Fruit fly (Drosophila melanogaster) whole organism, embryonic: ENCODE results near the gene CG12096.

Experiments used
- ATbp ChIP-seq: fragments of 200-800 bp; sonication (Bioruptor generic); optimal IDR thresholded peaks from 2 replicates; lab custom pipeline; 2017; ENCODE audit warnings: missing biosample characterization, mild to moderate bottlenecking, missing genetic modification characterization, missing genetic modification reagents
- Adf1 ChIP-seq: fragments of 200-800 bp; sonication (Bioruptor generic); IDR thresholded peaks from 2 replicates; pipeline ENCODE4 v1.3.6; 2022; ENCODE audit warnings: missing biosample characterization, missing genetic modification characterization
- B-H1 ChIP-seq: fragments of 200-800 bp; sonication (Bioruptor generic); IDR thresholded peaks from 3 replicates; pipeline ENCODE4 v1.3.6; 2022; ENCODE audit warnings: missing biosample characterization, missing genetic modification characterization
- C15 ChIP-seq: fragments of 200-800 bp; sonication (Bioruptor generic); IDR thresholded peaks from 3 replicates; pipeline ENCODE4 v1.3.6; 2022; ENCODE audit warnings: missing biosample characterization, missing genetic modification characterization
- CG10366 ChIP-seq: fragments of 200-800 bp; sonication (Bioruptor generic); IDR thresholded peaks from 2 replicates; pipeline ENCODE4 v1.3.6; 2022; ENCODE audit warnings: missing biosample characterization, missing genetic modification characterization
- CG10654 ChIP-seq: fragments of 200-800 bp; sonication (Bioruptor generic); optimal IDR thresholded peaks from 2 replicates; lab custom pipeline; 2016; ENCODE audit warnings: missing biosample characterization, missing genetic modification characterization
- CG11695 ChIP-seq: fragments of 200-800 bp; sonication (Bioruptor generic); IDR thresholded peaks from 3 replicates; pipeline ENCODE4 v1.3.6; 2022; ENCODE audit warnings: missing biosample characterization, missing genetic modification characterization
- CG12219 ChIP-seq: fragments of 200-800 bp; sonication (Bioruptor generic); optimal IDR thresholded peaks from 3 replicates; lab custom pipeline; 2018; ENCODE audit warnings: missing biosample characterization, mild to moderate bottlenecking, missing genetic modification characterization
- CG12659 ChIP-seq: fragments of 200-800 bp; sonication (Bioruptor generic); optimal IDR thresholded peaks from 3 replicates; lab custom pipeline; 2017; ENCODE audit warnings: mild to moderate bottlenecking, missing biosample characterization, missing genetic modification reagents, missing genetic modification characterization
- CG13775 ChIP-seq: fragments of 200-800 bp; sonication (Bioruptor generic); optimal IDR thresholded peaks from 3 replicates; lab custom pipeline; 2017; ENCODE audit warnings: missing biosample characterization, mild to moderate bottlenecking, missing genetic modification characterization
- CG14014 ChIP-seq: fragments of 200-800 bp; sonication (Bioruptor generic); IDR thresholded peaks from 2 replicates; pipeline ENCODE4 v1.3.6; 2022; ENCODE audit warnings: missing biosample characterization, missing genetic modification characterization
- CG14965 ChIP-seq: fragments of 200-800 bp; sonication (Bioruptor generic); optimal IDR thresholded peaks from 2 replicates; lab custom pipeline; 2016; ENCODE audit warnings: missing biosample characterization, missing genetic modification characterization, borderline replicate concordance
- CG1602 ChIP-seq: fragments of 200-800 bp; sonication (Bioruptor generic); optimal IDR thresholded peaks from 3 replicates; lab custom pipeline; 2016; ENCODE audit warnings: missing biosample characterization, missing genetic modification characterization
- CG16813 ChIP-seq: fragments of 200-800 bp; sonication (Bioruptor generic); IDR thresholded peaks from 3 replicates; pipeline ENCODE4 v1.3.6; 2022; ENCODE audit warnings: missing biosample characterization, missing genetic modification characterization; ENCODE audit not compliant: partially characterized antibody
- CG17361 ChIP-seq: fragments of 200-800 bp; sonication (Bioruptor generic); IDR thresholded peaks from 3 replicates; pipeline ENCODE4 v1.3.6; 2022; ENCODE audit warnings: missing biosample characterization, missing genetic modification characterization
- CG17829 ChIP-seq: fragments of 200-800 bp; optimal IDR thresholded peaks from 2 replicates; lab custom pipeline; 2019; ENCODE audit warnings: missing biosample characterization, mild to moderate bottlenecking, missing genetic modification characterization, moderate library complexity
- CG17912 ChIP-seq: fragments of 200-800 bp; sonication (Bioruptor generic); optimal IDR thresholded peaks from 2 replicates; lab custom pipeline; 2018; ENCODE audit warnings: missing biosample characterization, mild to moderate bottlenecking, missing genetic modification characterization
- CG2199 ChIP-seq: fragments of 200-800 bp; sonication (Bioruptor generic); IDR thresholded peaks from 3 replicates; pipeline ENCODE4 v1.3.6; 2022; ENCODE audit warnings: missing biosample characterization, missing genetic modification characterization
- CG2712 ChIP-seq: fragments of 200-800 bp; optimal IDR thresholded peaks from 3 replicates; lab custom pipeline; 2019; ENCODE audit warnings: missing biosample characterization, mild to moderate bottlenecking, missing genetic modification characterization, moderate library complexity
- CG3065 ChIP-seq: fragments of 200-800 bp; sonication (Bioruptor generic); optimal IDR thresholded peaks from 2 replicates; lab custom pipeline; 2016; ENCODE audit warnings: missing biosample characterization, missing genetic modification characterization
- CG32767 ChIP-seq: fragments of 200-800 bp; sonication (Bioruptor generic); IDR thresholded peaks from 2 replicates; pipeline ENCODE4 v1.3.6; 2022; ENCODE audit warnings: missing biosample characterization, missing genetic modification characterization
- CG3281 ChIP-seq: fragments of 200-800 bp; sonication (Bioruptor generic); optimal IDR thresholded peaks from 3 replicates; lab custom pipeline; 2017; ENCODE audit warnings: missing biosample characterization, mild to moderate bottlenecking, missing genetic modification characterization
- CG4424 ChIP-seq: fragments of 200-800 bp; sonication (Bioruptor generic); optimal IDR thresholded peaks from 3 replicates; lab custom pipeline; 2016; ENCODE audit warnings: missing biosample characterization, missing genetic modification characterization
- CG5953 ChIP-seq: fragments of 200-800 bp; sonication (Bioruptor generic); IDR thresholded peaks from 2 replicates; pipeline ENCODE4 v1.3.6; 2022; ENCODE audit warnings: missing biosample characterization, missing genetic modification characterization
- CG6254 ChIP-seq: fragments of 200-800 bp; sonication (Bioruptor generic); optimal IDR thresholded peaks from 3 replicates; lab custom pipeline; 2017; ENCODE audit warnings: mild to moderate bottlenecking, missing biosample characterization, missing genetic modification reagents, missing genetic modification characterization
- CG7963 ChIP-seq: fragments of 200-800 bp; sonication (Bioruptor generic); IDR thresholded peaks from 3 replicates; pipeline ENCODE4 v1.3.6; 2022; ENCODE audit warnings: missing biosample characterization, missing genetic modification characterization; ENCODE audit not compliant: partially characterized antibody
- CG8089 ChIP-seq: fragments of 200-800 bp; sonication (Bioruptor generic); optimal IDR thresholded peaks from 3 replicates; lab custom pipeline; 2016; ENCODE audit warnings: missing biosample characterization, missing genetic modification characterization
- CG8281 ChIP-seq: fragments of 200-800 bp; sonication (Bioruptor generic); optimal IDR thresholded peaks from 2 replicates; lab custom pipeline; 2018; ENCODE audit warnings: missing biosample characterization, mild to moderate bottlenecking, missing genetic modification characterization, moderate library complexity
- Dad ChIP-seq: fragments of 200-800 bp; sonication (Bioruptor generic); optimal IDR thresholded peaks from 3 replicates; lab custom pipeline; 2016; ENCODE audit warnings: missing biosample characterization, missing genetic modification characterization
- Dref ChIP-seq: fragments of 200-800 bp; sonication (Bioruptor generic); IDR thresholded peaks from 2 replicates; pipeline ENCODE4 v1.3.6; 2022; ENCODE audit warnings: missing biosample characterization, missing genetic modification characterization
- Fer2 ChIP-seq: fragments of 200-800 bp; sonication (Bioruptor generic); optimal IDR thresholded peaks from 2 replicates; lab custom pipeline; 2018; ENCODE audit warnings: missing biosample characterization, mild to moderate bottlenecking, missing genetic modification characterization, moderate library complexity
- Gsc ChIP-seq: fragments of 200-800 bp; sonication (Bioruptor generic); IDR thresholded peaks from 2 replicates; pipeline ENCODE4 v1.3.6; 2022; ENCODE audit warnings: missing biosample characterization, missing genetic modification characterization
- Hsf ChIP-seq: fragments of 200-800 bp; sonication (Bioruptor generic); optimal IDR thresholded peaks from 3 replicates; lab custom pipeline; 2016; ENCODE audit warnings: missing biosample characterization, missing genetic modification characterization
- Lim3 ChIP-seq: fragments of 200-800 bp; sonication (Bioruptor generic); IDR thresholded peaks from 2 replicates; pipeline ENCODE4 v1.3.6; 2022; ENCODE audit warnings: missing biosample characterization, missing genetic modification characterization
- Med ChIP-seq: fragments of 200-800 bp; sonication (Bioruptor generic); peaks from one replicate; lab custom pipeline; 2016; ENCODE audit warnings: missing biosample characterization, missing genetic modification characterization, mild to moderate bottlenecking, inconsistent platforms, moderate library complexity
- Mrtf ChIP-seq: fragments of 200-800 bp; sonication (Bioruptor generic); IDR thresholded peaks from 3 replicates; pipeline ENCODE4 v1.3.6; 2022; ENCODE audit warnings: missing biosample characterization, missing genetic modification characterization
- Myb ChIP-seq: fragments of 200-800 bp; sonication (Bioruptor generic); optimal IDR thresholded peaks from 2 replicates; lab custom pipeline; 2016; ENCODE audit warnings: missing biosample characterization, missing genetic modification characterization
- Sox100B ChIP-seq: fragments of 200-800 bp; sonication (Bioruptor generic); optimal IDR thresholded peaks from 3 replicates; lab custom pipeline; 2018; ENCODE audit warnings: missing biosample characterization, mild to moderate bottlenecking, missing genetic modification characterization
- Sry-β ChIP-seq: fragments of 200-800 bp; sonication (Bioruptor generic); optimal IDR thresholded peaks from 2 replicates; lab custom pipeline; 2018; ENCODE audit warnings: missing biosample characterization, mild to moderate bottlenecking, missing genetic modification characterization, moderate library complexity
- aop ChIP-seq: fragments of 200-800 bp; sonication (Bioruptor generic); IDR thresholded peaks from 2 replicates; pipeline ENCODE4 v1.3.6; 2022; ENCODE audit warnings: missing biosample characterization, missing genetic modification characterization
- bcd ChIP-seq: fragments of 200-800 bp; sonication (Bioruptor generic); optimal IDR thresholded peaks from 2 replicates; lab custom pipeline; 2017; ENCODE audit warnings: missing biosample characterization, mild to moderate bottlenecking, missing genetic modification characterization
- bigmax ChIP-seq: fragments of 200-800 bp; sonication (Bioruptor generic); optimal IDR thresholded peaks from 2 replicates; lab custom pipeline; 2018; ENCODE audit warnings: missing biosample characterization, mild to moderate bottlenecking, missing genetic modification characterization
- br ChIP-seq: fragments of >200 bp; optimal IDR thresholded peaks from 2 replicates; lab custom pipeline; 2017
- crol ChIP-seq: fragments of 200-800 bp; sonication (Bioruptor generic); IDR thresholded peaks from 2 replicates; pipeline ENCODE4 v1.3.6; 2022; ENCODE audit warnings: missing biosample characterization, missing genetic modification characterization
- her ChIP-seq: fragments of 200-800 bp; sonication (Bioruptor generic); optimal IDR thresholded peaks from 2 replicates; lab custom pipeline; 2016; ENCODE audit warnings: missing biosample characterization, missing genetic modification characterization
- insv ChIP-seq, 2 experiments: fragments of 200-800 bp; sonication (Bioruptor generic); optimal IDR thresholded peaks; 3 replicates each; lab custom pipeline; 2016 to 2018; ENCODE audit warnings: missing biosample characterization in 2 of 2, missing genetic modification characterization in 2 of 2
- kay ChIP-seq: fragments of 200-800 bp; sonication (Bioruptor generic); optimal IDR thresholded peaks from 2 replicates; lab custom pipeline; 2016; ENCODE audit warnings: missing biosample characterization, missing genetic modification characterization
- nau ChIP-seq: fragments of 200-800 bp; sonication (Bioruptor generic); optimal IDR thresholded peaks from 3 replicates; lab custom pipeline; 2017; ENCODE audit warnings: missing biosample characterization, mild to moderate bottlenecking, missing genetic modification characterization, missing genetic modification reagents
- nmo ChIP-seq: fragments of 200-800 bp; sonication (Bioruptor generic); optimal IDR thresholded peaks from 2 replicates; lab custom pipeline; 2018; ENCODE audit warnings: missing biosample characterization, mild to moderate bottlenecking, missing genetic modification characterization, moderate library complexity
- odd ChIP-seq: fragments of 200-800 bp; sonication (Bioruptor generic); optimal IDR thresholded peaks from 2 replicates; lab custom pipeline; 2017; ENCODE audit warnings: missing biosample characterization, mild to moderate bottlenecking, missing genetic modification characterization
- pb ChIP-seq: fragments of 200-800 bp; sonication (Bioruptor generic); optimal IDR thresholded peaks from 3 replicates; lab custom pipeline; 2016; ENCODE audit warnings: missing biosample characterization, missing genetic modification characterization
- row ChIP-seq: fragments of 200-800 bp; sonication (Bioruptor generic); IDR thresholded peaks from 3 replicates; pipeline ENCODE4 v1.3.6; 2022; ENCODE audit warnings: missing biosample characterization, missing genetic modification characterization

Gene CG12096

dm6 chrX:13159481-13159880 is at the start of gene CG12096, which contains the start of gene Bap60 (continued):
- 0 out of 2 replicates have a peak, but pooled peaks have one; percentile 8 for TF ChIP-seq Gsc (GFP tag; lab: Robert Waterston, UW)
- peak; percentile 96 for TF ChIP-seq CG16813
- peak in 1 of 2 experiments; percentile 38 for TF ChIP-seq insv (GFP tag; optimal IDR thresholded peaks at IDR 0.05; lab: Kevin White, UChicago)
- peak; percentile 35 for TF ChIP-seq kay (GFP tag; lab: Kevin White, UChicago)
- TF ChIP-seq CG1602 (GFP tag; lab: Kevin White, UChicago) = peak; percentile 62
- TF ChIP-seq Sox100B (GFP tag; lab: Kevin White, UChicago) = no peak
- peak; percentile 66 for TF ChIP-seq Dref (GFP tag; lab: Robert Waterston, UW)
- TF ChIP-seq Myb (GFP tag; lab: Kevin White, UChicago) = peak; percentile 93
- no peak for TF ChIP-seq Lim3
- TF ChIP-seq CG5953 (GFP tag; lab: Robert Waterston, UW) = no peak
- TF ChIP-seq CG13775 (GFP tag; lab: Kevin White, UChicago) = peak; percentile 82
- peak; percentile 31; the same call in 1 of the 3 replicates for TF ChIP-seq B-H1
- peak; percentile 55 for TF ChIP-seq CG8089 (GFP tag; lab: Kevin White, UChicago)
- TF ChIP-seq Med (GFP tag; lab: Kevin White, UChicago) = peak; percentile 98
- TF ChIP-seq Fer2 = peak; percentile 64
- TF ChIP-seq CG8281 (tag; lab: Kevin White, UChicago) = peak; percentile 39
- peak; percentile 11 for TF ChIP-seq Sry-β (GFP tag; lab: Kevin White, UChicago)
- no peak for TF ChIP-seq bigmax (GFP tag; lab: Kevin White, UChicago)
- peak; percentile 43 for TF ChIP-seq CG6254 (GFP tag; lab: Kevin White, UChicago)
- TF ChIP-seq nmo (GFP tag; lab: Kevin White, UChicago) = peak; percentile 90
- no peak for TF ChIP-seq C15 (GFP tag; lab: Robert Waterston, UW)
- TF ChIP-seq CG10366 = peak; percentile 72
- TF ChIP-seq br (lab: Kevin White, UChicago) = no peak
- no peak for TF ChIP-seq CG14965 (GFP tag; lab: Kevin White, UChicago)
- TF ChIP-seq CG4424 (GFP tag; lab: Kevin White, UChicago) = peak; percentile 51
- TF ChIP-seq CG2712 = peak; percentile 82
- TF ChIP-seq nau (GFP tag; lab: Kevin White, UChicago) = no peak
- peak; percentile 57 for TF ChIP-seq pb (GFP tag; lab: Kevin White, UChicago)
- TF ChIP-seq her = peak; percentile 66
- TF ChIP-seq CG3281 (GFP tag; lab: Kevin White, UChicago) = no peak
- TF ChIP-seq CG17912 (GFP tag; lab: Kevin White, UChicago) = no peak
- TF ChIP-seq CG7963 (GFP tag; lab: Robert Waterston, UW) = peak; percentile 81
- TF ChIP-seq CG12659 (GFP tag; lab: Kevin White, UChicago) = peak; percentile 88
- TF ChIP-seq Hsf (GFP tag; lab: Kevin White, UChicago) = peak; percentile 78
- no peak for TF ChIP-seq crol (GFP tag; lab: Robert Waterston, UW)
- no peak for TF ChIP-seq ATbp (GFP tag; lab: Kevin White, UChicago)
- TF ChIP-seq bcd (GFP tag; lab: Kevin White, UChicago) = peak; percentile 70
- TF ChIP-seq CG17829 = peak; percentile 79
- peak; percentile 72 for TF ChIP-seq Dad (GFP tag; lab: Kevin White, UChicago)
- TF ChIP-seq CG11695 (GFP tag; lab: Robert Waterston, UW) = 0 out of 3 replicates have a peak, but pooled peaks have one; percentile 45
- peak; percentile 44 for TF ChIP-seq odd (GFP tag; lab: Kevin White, UChicago)
- TF ChIP-seq Mrtf (GFP tag; lab: Robert Waterston, UW) = peak; percentile 59; the same call in 1 of the 3 replicates
- TF ChIP-seq CG14014 (GFP tag; lab: Robert Waterston, UW) = peak; percentile 56; the same call in 1 of the 2 replicates
- TF ChIP-seq CG10654 = peak; percentile 62
- TF ChIP-seq row (GFP tag; lab: Robert Waterston, UW) = peak; percentile 93
- no peak for TF ChIP-seq CG32767
- 0 out of 2 replicates have a peak, but pooled peaks have one; percentile 15 for TF ChIP-seq Adf1 (GFP tag; lab: Robert Waterston, UW)
- no peak for TF ChIP-seq CG2199 (GFP tag; lab: Robert Waterston, UW)
- peak; percentile 35 for TF ChIP-seq CG12219
- TF ChIP-seq CG3065 (GFP tag; lab: Kevin White, UChicago) = peak; percentile 44
- TF ChIP-seq CG17361 (GFP tag; lab: Robert Waterston, UW) = peak; percentile 84
- no peak for TF ChIP-seq aop
